Fruit fly (Drosophila melanogaster): ENCODE measurements around the gene NimC3.

- TF ChIP-seq woc (GFP tag; optimal IDR thresholded peaks at IDR 0.05) (no peak), Abd-B (GFP tag; optimal IDR thresholded peaks at IDR 0.05) (no peak), sage (GFP tag; optimal IDR thresholded peaks at IDR 0.05) (no peak), psq (GFP tag; optimal IDR thresholded peaks at IDR 0.05) (no peak), tai (GFP tag; optimal IDR thresholded peaks at IDR 0.05) (no peak)
Observed at dm6 chr2L:14020108-14020507, at the start of gene NimC3.

All from whole organism, wandering third instar larva.